Fruit fly (Drosophila melanogaster): ENCODE data around the gene Pdf.

Pdf gene

dm6 chr3R:26440455-26441196, 15.3 kb downstream of the Pdf start, which contains the start of gene tx:
Gene tx, plus strand, starts transcription at chr3R:26440778.
- no peak for TF ChIP-seq CG17801 (GFP tag; optimal IDR thresholded peaks at IDR 0.05; ENCODE audit: partially characterized antibody)

- TF ChIP-seq CG17801 (GFP tag; optimal IDR thresholded peaks at IDR 0.05; ENCODE audit: partially characterized antibody): no peak
Observed at dm6 chr3R:26436540-26436939, 19.4 kb downstream of the Pdf start.

- TF ChIP-seq CG17801 (GFP tag; optimal IDR thresholded peaks at IDR 0.05; ENCODE audit: partially characterized antibody): no peak
Observed at dm6 chr3R:26436001-26436400, 19.9 kb downstream of the Pdf start.

- TF ChIP-seq CG17801 (GFP tag; optimal IDR thresholded peaks at IDR 0.05; ENCODE audit: partially characterized antibody): no peak
Observed at dm6 chr3R:26433743-26434142, 22.2 kb downstream of the Pdf start.

dm6 chr3R:26432978-26433377, 23.0 kb downstream of the Pdf start:
- no peak for TF ChIP-seq CG17801 (GFP tag; optimal IDR thresholded peaks at IDR 0.05; ENCODE audit: partially characterized antibody)

dm6 chr3R:26432526-26432925, 23.4 kb downstream of the Pdf start:
- no peak for TF ChIP-seq CG17801 (GFP tag; optimal IDR thresholded peaks at IDR 0.05; ENCODE audit: partially characterized antibody)

dm6 chr3R:26429619-26430018, 26.3 kb downstream of the Pdf start:
- no peak for TF ChIP-seq CG17801 (GFP tag; optimal IDR thresholded peaks at IDR 0.05; ENCODE audit: partially characterized antibody)

- no peak for TF ChIP-seq CG17801 (GFP tag; optimal IDR thresholded peaks at IDR 0.05; ENCODE audit: partially characterized antibody)
Observed at dm6 chr3R:26428220-26428619, 27.7 kb downstream of the Pdf start.

dm6 chr3R:26425681-26426080, 30.3 kb downstream of the Pdf start, which contains the start of gene CG34291:
Gene CG34291, minus strand, starts transcription at chr3R:26425781.
- TF ChIP-seq CG17801 (GFP tag; optimal IDR thresholded peaks at IDR 0.05; ENCODE audit: partially characterized antibody): no peak

dm6 chr3R:26425005-26425404, 30.9 kb downstream of the Pdf start, which contains the start of gene CG6503:
Gene CG6503, minus strand, starts transcription at chr3R:26425105.
- TF ChIP-seq CG17801 (GFP tag; optimal IDR thresholded peaks at IDR 0.05; ENCODE audit: partially characterized antibody): no peak

dm6 chr3R:26413788-26414187, 42.2 kb downstream of the Pdf start, which contains the start of gene Ald2:
Gene Ald2, plus strand, starts transcription at chr3R:26414088.
- TF ChIP-seq CG17801 (GFP tag; optimal IDR thresholded peaks at IDR 0.05; ENCODE audit: partially characterized antibody): no peak

- TF ChIP-seq CG17801 (GFP tag; optimal IDR thresholded peaks at IDR 0.05; ENCODE audit: partially characterized antibody): peak; percentile 6
Observed at dm6 chr3R:26409780-26410179, 46.2 kb downstream of the Pdf start.
